Worm (Caenorhabditis elegans) whole organism, L3 larva: ENCODE measurements around the gene C17C3.1.

Experiments
- aly-2 ChIP-seq: fragments of 150-350 bp; optimal IDR thresholded peaks from 2 replicates; lab custom pipeline; 2014; ENCODE audit warnings: missing biosample characterization, missing genetic modification characterization
- ama-1 ChIP-seq: fragments of 150-350 bp; optimal IDR thresholded peaks from 2 replicates; lab custom pipeline; 2018
- elt-2 ChIP-seq: sonication (generic microtip); optimal IDR thresholded peaks from 2 replicates; lab custom pipeline; 2016; ENCODE audit warnings: missing genetic modification reagents, mild to moderate bottlenecking, missing genetic modification characterization, missing compliant biosample characterization
- elt-3 ChIP-seq, 3 experiments: fragments of 150-350 bp in 1 of 3; sonication (generic microtip) in 2 of 3; optimal IDR thresholded peaks; 2 replicates in 2 of 3; 4 replicates in 1 of 3; lab custom pipeline; 2014 to 2017; ENCODE audit warnings: missing biosample characterization in 3 of 3, missing genetic modification characterization in 3 of 3
- fos-1 ChIP-seq: fragments of 150-350 bp; optimal IDR thresholded peaks from 2 replicates; lab custom pipeline; 2014; ENCODE audit warnings: missing biosample characterization, missing genetic modification characterization
- lin-15B ChIP-seq: fragments of 150-350 bp; optimal IDR thresholded peaks from 2 replicates; lab custom pipeline; 2014; ENCODE audit warnings: missing biosample characterization, missing genetic modification characterization
- nhr-11 ChIP-seq: fragments of 150-350 bp; optimal IDR thresholded peaks from 2 replicates; lab custom pipeline; 2014; ENCODE audit warnings: missing biosample characterization, missing genetic modification characterization
- nhr-23 ChIP-seq: fragments of 150-350 bp; optimal IDR thresholded peaks from 2 replicates; lab custom pipeline; 2014; ENCODE audit warnings: missing biosample characterization, missing genetic modification reagents, missing genetic modification characterization
- nhr-67 ChIP-seq: fragments of 150-350 bp; optimal IDR thresholded peaks from 2 replicates; lab custom pipeline; 2014; ENCODE audit warnings: missing biosample characterization, missing genetic modification characterization
- nhr-76 ChIP-seq: fragments of 150-350 bp; sonication (generic microtip); optimal IDR thresholded peaks from 5 replicates; lab custom pipeline; 2014; ENCODE audit warnings: missing biosample characterization, missing genetic modification characterization
- nhr-77 ChIP-seq: fragments of 150-350 bp; optimal IDR thresholded peaks from 2 replicates; lab custom pipeline; 2014; ENCODE audit warnings: missing biosample characterization, missing genetic modification characterization
- unc-62 ChIP-seq: fragments of 150-350 bp; sonication (generic microtip); optimal IDR thresholded peaks from 4 replicates; lab custom pipeline; 2014; ENCODE audit warnings: missing biosample characterization, missing genetic modification reagents, missing genetic modification characterization
- ztf-11 ChIP-seq: fragments of 150-350 bp; optimal IDR thresholded peaks from 2 replicates; lab custom pipeline; 2014; ENCODE audit warnings: missing biosample characterization, missing genetic modification characterization

DNA sequence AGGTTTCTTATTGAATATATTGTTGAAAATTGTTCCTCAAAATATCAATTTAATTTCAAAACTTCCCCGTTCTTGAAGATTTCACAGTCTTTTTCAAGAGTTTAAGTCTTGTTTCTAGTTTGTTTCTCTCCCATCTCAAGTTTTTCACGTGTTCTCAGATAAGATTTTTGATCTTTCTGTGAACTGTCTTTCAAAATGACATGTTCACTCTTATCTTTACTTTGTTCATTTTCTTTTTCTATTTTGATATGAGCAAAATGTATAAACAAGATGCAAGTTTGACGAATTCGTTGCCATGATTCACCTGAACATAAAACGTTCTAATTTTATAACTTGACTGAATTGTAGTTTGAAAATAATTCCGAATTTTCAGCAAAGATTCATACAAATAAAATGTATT, 15.6 kb upstream of the C17C3.1 start:
- TF ChIP-seq nhr-67 (tag; lab: Kevin White, UChicago) = no peak
- no peak for TF ChIP-seq fos-1 (tag; lab: Kevin White, UChicago)
- no peak for TF ChIP-seq ztf-11 (tag; lab: Kevin White, UChicago)
- TF ChIP-seq ama-1 = no peak
- TF ChIP-seq unc-62 (GFP tag; lab: Kevin White, UChicago) = no peak
- TF ChIP-seq nhr-11 (tag; lab: Kevin White, UChicago) = no peak
- TF ChIP-seq nhr-77 (tag; lab: Kevin White, UChicago) = no peak
- TF ChIP-seq elt-2 (tag; lab: Kevin White, UChicago) = peak; percentile 33
- no peak for TF ChIP-seq nhr-23 (tag; lab: Kevin White, UChicago)
- no peak for TF ChIP-seq elt-3 (tag; optimal IDR thresholded peaks at IDR 0.05; lab: Kevin White, UChicago)
- TF ChIP-seq lin-15B (tag; lab: Kevin White, UChicago) = no peak
- TF ChIP-seq nhr-76 = no peak
- no peak for TF ChIP-seq aly-2
